Worm (Caenorhabditis elegans) whole organism, L3 larva: ENCODE results near the gene nphp-1.

ENCODE experiments used
- ama-1 ChIP-seq: fragments of 150-350 bp; optimal IDR thresholded peaks from 2 replicates; lab custom pipeline; 2018
- elt-3 ChIP-seq, 3 experiments: fragments of 150-350 bp in 1 of 3; sonication (generic microtip) in 2 of 3; optimal IDR thresholded peaks; 2 replicates in 2 of 3; 4 replicates in 1 of 3; lab custom pipeline; 2014 to 2017; ENCODE audit warnings: missing biosample characterization in 3 of 3, missing genetic modification characterization in 3 of 3
- nhr-23 ChIP-seq: fragments of 150-350 bp; optimal IDR thresholded peaks from 2 replicates; lab custom pipeline; 2014; ENCODE audit warnings: missing biosample characterization, missing genetic modification reagents, missing genetic modification characterization
- nhr-25 ChIP-seq: sonication (generic microtip); optimal IDR thresholded peaks from 2 replicates; lab custom pipeline; 2017; ENCODE audit warnings: missing biosample characterization, missing genetic modification characterization
- nhr-28 ChIP-seq: fragments of 150-350 bp; optimal IDR thresholded peaks from 2 replicates; lab custom pipeline; 2014; ENCODE audit warnings: missing biosample characterization, missing genetic modification characterization
- tbx-2 ChIP-seq: sonication (generic microtip); optimal IDR thresholded peaks from 2 replicates; lab custom pipeline; 2016; ENCODE audit warnings: mild to moderate bottlenecking, missing genetic modification characterization, missing compliant biosample characterization
- unc-39 ChIP-seq: sonication (generic microtip); optimal IDR thresholded peaks from 4 replicates; lab custom pipeline; 2017; ENCODE audit warnings: missing biosample characterization, missing genetic modification characterization

nphp-1 gene

DNA sequence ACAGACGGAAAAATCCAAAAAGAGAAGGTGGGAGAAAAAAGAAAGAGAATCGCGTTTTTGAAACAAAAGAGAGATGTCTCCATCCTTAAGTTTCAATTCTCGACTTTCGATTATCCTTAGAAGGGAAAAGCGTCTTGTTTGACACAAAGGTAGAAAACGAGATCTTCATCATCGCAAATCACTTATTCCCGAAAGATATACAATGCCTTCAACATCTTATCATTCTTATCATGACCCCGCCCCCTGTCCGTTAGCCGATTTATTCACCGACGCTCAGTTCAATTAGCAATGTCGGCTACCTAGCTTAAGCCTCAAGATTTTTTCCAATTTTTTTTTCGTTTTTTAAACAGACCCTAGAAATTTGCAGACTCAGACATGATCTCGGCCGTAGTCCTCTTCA, 53.1 kb downstream of the nphp-1 start, which contains the start of gene C14A4.9:
TSS of gene C14A4.9 (plus strand) at position 368 of the 400 bp plus-strand sequence.
- TF ChIP-seq tbx-2 (tag; lab: Kevin White, UChicago) (no peak), nhr-23 (tag; lab: Kevin White, UChicago) (peak; percentile 17), nhr-28 (no peak), unc-39 (tag; lab: Kevin White, UChicago) (no peak), nhr-25 (tag; lab: Kevin White, UChicago) (no peak), ama-1 (lab: Kevin White, UChicago) (no peak), elt-3 (tag; optimal IDR thresholded peaks at IDR 0.05; lab: Kevin White, UChicago) (peak; percentile 11 to 84 (median 62))
